Fruit fly (Drosophila melanogaster) whole organism, wandering third instar larva: ENCODE measurements around the gene LanA.
A peak's percentile ranks its signal among the peaks of the same experiment; 100 is the strongest.

Experiments
- CG9705 ChIP-seq: fragments of 200-800 bp; sonication (Bioruptor generic); optimal IDR thresholded peaks from 2 replicates; lab custom pipeline; 2018; ENCODE audit warnings: missing biosample characterization, mild to moderate bottlenecking, missing genetic modification characterization
- Dfd ChIP-seq: fragments of >200 bp; optimal IDR thresholded peaks from 2 replicates; lab custom pipeline; 2017; ENCODE audit warnings: missing biosample characterization, missing genetic modification characterization
- Dif ChIP-seq: fragments of 200-275, 200-300 bp; sonication (Bioruptor generic); optimal IDR thresholded peaks from 2 replicates; lab custom pipeline; 2018; ENCODE audit warnings: missing biosample characterization, missing genetic modification characterization; ENCODE audit not compliant: partially characterized antibody
- GATAd ChIP-seq: sonication (Bioruptor generic); optimal IDR thresholded peaks from 2 replicates; lab custom pipeline; 2016; ENCODE audit warnings: missing biosample characterization, missing genetic modification characterization
- HLH106 ChIP-seq: fragments of 200-800 bp; optimal IDR thresholded peaks from 3 replicates; lab custom pipeline; 2019; ENCODE audit warnings: missing biosample characterization, mild to moderate bottlenecking, missing genetic modification characterization, moderate library complexity
- Hnf4 ChIP-seq: fragments of 200-800 bp; sonication (Bioruptor generic); optimal IDR thresholded peaks from 2 replicates; lab custom pipeline; 2016; ENCODE audit warnings: missing biosample characterization, mild to moderate bottlenecking, missing genetic modification characterization
- Hr78 ChIP-seq: fragments of >200 bp; optimal IDR thresholded peaks from 2 replicates; lab custom pipeline; 2017; ENCODE audit warnings: missing biosample characterization, missing genetic modification characterization
- Hr83 ChIP-seq: fragments of 200-300 bp; sonication (Bioruptor generic); optimal IDR thresholded peaks from 2 replicates; lab custom pipeline; 2016; ENCODE audit warnings: missing biosample characterization, mild to moderate bottlenecking, missing genetic modification characterization, moderate library complexity; ENCODE audit not compliant: poor library complexity, severe bottlenecking
- Jra ChIP-seq: sonication (Bioruptor generic); optimal IDR thresholded peaks from 2 replicates; lab custom pipeline; 2016; ENCODE audit warnings: missing biosample characterization, missing genetic modification characterization
- Mio ChIP-seq: sonication (Bioruptor generic); optimal IDR thresholded peaks from 2 replicates; lab custom pipeline; 2016; ENCODE audit warnings: missing biosample characterization, missing genetic modification characterization
- Myc ChIP-seq: fragments of >200 bp; optimal IDR thresholded peaks from 2 replicates; lab custom pipeline; 2017
- OdsH ChIP-seq: fragments of 200-800 bp; sonication (Bioruptor generic); optimal IDR thresholded peaks from 2 replicates; lab custom pipeline; 2016; ENCODE audit warnings: missing biosample characterization, mild to moderate bottlenecking, missing genetic modification characterization
- Sp1 ChIP-seq: fragments of 200-800 bp; sonication (Bioruptor generic); optimal IDR thresholded peaks from 3 replicates; lab custom pipeline; 2019; ENCODE audit warnings: missing biosample characterization, mild to moderate bottlenecking, missing genetic modification characterization, moderate library complexity
- br ChIP-seq: fragments of 200-800 bp; sonication (Bioruptor generic); optimal IDR thresholded peaks from 2 replicates; lab custom pipeline; 2016; ENCODE audit warnings: missing biosample characterization, missing genetic modification characterization
- brk ChIP-seq: fragments of 200-800 bp; sonication (Bioruptor generic); optimal IDR thresholded peaks from 2 replicates; lab custom pipeline; 2016; ENCODE audit warnings: missing biosample characterization, mild to moderate bottlenecking, missing genetic modification characterization
- dl ChIP-seq, 2 experiments: fragments of 175-275, 200-275 bp in 1 of 2; fragments of 200-275 bp in 1 of 2; sonication (Bioruptor generic); optimal IDR thresholded peaks; lab custom pipeline; 2018; ENCODE audit warnings: mild to moderate bottlenecking in 2 of 2, missing biosample characterization in 2 of 2, missing genetic modification characterization in 2 of 2, moderate library complexity in 2 of 2; ENCODE audit not compliant: partially characterized antibody in 2 of 2, insufficient read depth in 1 of 2
- dmrt93B ChIP-seq: fragments of 200-800 bp; sonication (Bioruptor generic); optimal IDR thresholded peaks from 2 replicates; lab custom pipeline; 2018; ENCODE audit warnings: missing biosample characterization, mild to moderate bottlenecking, missing genetic modification characterization
- dsf ChIP-seq: sonication (Bioruptor generic); optimal IDR thresholded peaks from 2 replicates; lab custom pipeline; 2016; ENCODE audit warnings: missing biosample characterization, missing genetic modification characterization, borderline replicate concordance
- ey ChIP-seq: fragments of 200-800 bp; sonication (Bioruptor generic); optimal IDR thresholded peaks from 2 replicates; lab custom pipeline; 2016; ENCODE audit warnings: missing biosample characterization, missing genetic modification characterization
- fru ChIP-seq: fragments of 200-800 bp; sonication (Bioruptor generic); optimal IDR thresholded peaks from 3 replicates; lab custom pipeline; 2016; ENCODE audit warnings: missing biosample characterization, mild to moderate bottlenecking, missing genetic modification characterization
- h ChIP-seq: fragments of 200-800 bp; sonication (Bioruptor generic); optimal IDR thresholded peaks from 3 replicates; lab custom pipeline; 2016; ENCODE audit warnings: missing biosample characterization, mild to moderate bottlenecking, missing genetic modification characterization
- jim ChIP-seq: fragments of 175-275, 200-325 bp; sonication (Bioruptor generic); optimal IDR thresholded peaks from 2 replicates; lab custom pipeline; 2016; ENCODE audit warnings: missing biosample characterization, mild to moderate bottlenecking, missing genetic modification characterization
- lola ChIP-seq: fragments of >200 bp; optimal IDR thresholded peaks from 2 replicates; lab custom pipeline; 2017; ENCODE audit warnings: missing biosample characterization, missing genetic modification characterization
- pan ChIP-seq: fragments of >200 bp; optimal IDR thresholded peaks from 2 replicates; lab custom pipeline; 2017
- rgr ChIP-seq: fragments of 200-800 bp; sonication (Bioruptor generic); optimal IDR thresholded peaks from 3 replicates; lab custom pipeline; 2016; ENCODE audit warnings: missing biosample characterization, mild to moderate bottlenecking, missing genetic modification characterization
- sage ChIP-seq: fragments of 200-800 bp; sonication (Bioruptor generic); optimal IDR thresholded peaks from 2 replicates; lab custom pipeline; 2016; ENCODE audit warnings: missing biosample characterization, mild to moderate bottlenecking, missing genetic modification characterization
- sv ChIP-seq: fragments of 200-800 bp; sonication (Bioruptor generic); optimal IDR thresholded peaks from 3 replicates; lab custom pipeline; 2016; ENCODE audit warnings: missing biosample characterization, missing genetic modification characterization
- tai ChIP-seq: sonication (Bioruptor generic); optimal IDR thresholded peaks from 2 replicates; lab custom pipeline; 2016; ENCODE audit warnings: missing biosample characterization, missing genetic modification characterization
- usp ChIP-seq: fragments of >200 bp; optimal IDR thresholded peaks from 2 replicates; lab custom pipeline; 2017; ENCODE audit warnings: missing biosample characterization, missing genetic modification characterization

Gene LanA

dm6 chr3L:6173826-6174255, 44.0 kb downstream of the LanA start, which contains the start of the genes fmt and CG7376:
fmt (minus strand) TSS chr3L:6173880.
CG7376 (plus strand) TSS chr3L:6174248.
- peak; percentile 6 for TF ChIP-seq sv
- TF ChIP-seq OdsH (GFP tag; lab: Kevin White, UChicago), result peak; percentile 37
- TF ChIP-seq h (GFP tag; lab: Kevin White, UChicago), result no peak
- TF ChIP-seq, all 38 proteins: peak for 2

- no peak for TF ChIP-seq Hnf4 (GFP tag; lab: Kevin White, UChicago)
These were observed 55.2 kb downstream of the LanA start, which contains the start of gene Prdm13 for dm6 chr3L:6162483-6163128. Prdm13 (plus strand) TSS chr3L:6163127.

dm6 chr3L:6161997-6162396, 55.8 kb downstream of the LanA start:
- TF ChIP-seq ey (GFP tag; lab: Kevin White, UChicago) (no peak), Dif (GFP tag; lab: Kevin White, UChicago) (no peak), dl (GFP tag; optimal IDR thresholded peaks at IDR 0.05; lab: Kevin White, UChicago; ENCODE audit: insufficient read depth in 1 of 2, partially characterized antibody in 2 of 2) (no peak), usp (GFP tag; lab: Kevin White, UChicago) (no peak), HLH106 (no peak)

dm6 chr3L:6160514-6160913, 57.3 kb downstream of the LanA start, which contains the start of gene Cpr65Az:
Cpr65Az (plus strand) TSS chr3L:6160814.
- TF ChIP-seq sage (GFP tag; lab: Kevin White, UChicago) (no peak), tai (GFP tag; lab: Kevin White, UChicago) (no peak), rgr (no peak), Hnf4 (GFP tag; lab: Kevin White, UChicago) (no peak), lola (GFP tag; lab: Kevin White, UChicago) (no peak), Sp1 (GFP tag; lab: Kevin White, UChicago) (no peak), ey (GFP tag; lab: Kevin White, UChicago) (no peak), pan (lab: Kevin White, UChicago) (no peak), dmrt93B (no peak), CG9705 (GFP tag; lab: Kevin White, UChicago) (no peak), Jra (GFP tag; lab: Kevin White, UChicago) (no peak), GATAd (GFP tag; lab: Kevin White, UChicago) (no peak), usp (GFP tag; lab: Kevin White, UChicago) (no peak), sv (no peak), Mio (GFP tag; lab: Kevin White, UChicago) (no peak), HLH106 (no peak), fru (GFP tag; lab: Kevin White, UChicago) (no peak), h (GFP tag; lab: Kevin White, UChicago) (no peak), jim (GFP tag; lab: Kevin White, UChicago) (no peak), Hr83 (GFP tag; lab: Kevin White, UChicago) (no peak)

dm6 chr3L:6159863-6160262, 58.0 kb downstream of the LanA start:
- TF ChIP-seq rgr, result no peak
- TF ChIP-seq jim (GFP tag; lab: Kevin White, UChicago), result no peak

- TF ChIP-seq Dif (GFP tag; lab: Kevin White, UChicago), result no peak
- TF ChIP-seq Myc, result no peak
- TF ChIP-seq dmrt93B, result no peak
- TF ChIP-seq brk (GFP tag; lab: Kevin White, UChicago), result no peak
- TF ChIP-seq dl (GFP tag; optimal IDR thresholded peaks at IDR 0.05; lab: Kevin White, UChicago; ENCODE audit: insufficient read depth in 1 of 2, partially characterized antibody in 2 of 2), result no peak
- no peak for TF ChIP-seq br
- no peak for TF ChIP-seq OdsH (GFP tag; lab: Kevin White, UChicago)
- no peak for TF ChIP-seq pan (lab: Kevin White, UChicago)
- TF ChIP-seq Dfd, result no peak
- no peak for TF ChIP-seq dsf (GFP tag; lab: Kevin White, UChicago)
- no peak for TF ChIP-seq Sp1 (GFP tag; lab: Kevin White, UChicago)
- no peak for TF ChIP-seq fru (GFP tag; lab: Kevin White, UChicago)
- no peak for TF ChIP-seq GATAd (GFP tag; lab: Kevin White, UChicago)
- no peak for TF ChIP-seq h (GFP tag; lab: Kevin White, UChicago)
- TF ChIP-seq Hr78, result no peak
- no peak for TF ChIP-seq sv
These were observed 59.3 kb downstream of the LanA start, which contains the start of gene Cpr65Ay for dm6 chr3L:6158530-6158929. Cpr65Ay (minus strand) TSS chr3L:6158630.
